Worm (Caenorhabditis elegans): ENCODE data around the gene F46G11.6.

DNA sequence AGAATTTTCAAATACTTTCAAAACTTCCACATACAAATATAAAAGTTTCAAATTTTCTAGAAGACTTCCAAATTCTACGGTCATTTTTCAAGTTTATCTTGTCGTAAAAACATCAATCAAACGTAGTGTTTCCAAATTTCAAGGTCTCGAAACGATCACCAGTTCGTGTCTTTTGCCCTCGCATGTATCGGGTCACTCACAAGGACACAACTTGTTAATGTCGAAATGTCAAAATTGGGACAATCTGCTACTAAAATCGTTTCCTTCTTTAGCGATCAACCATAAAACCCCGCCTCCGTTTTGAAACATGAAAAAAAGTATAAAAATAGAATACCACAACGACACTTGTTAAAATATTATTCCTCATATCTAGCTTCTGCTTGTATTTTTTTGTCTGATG is 17.2 kb downstream of the F46G11.6 start:
- TF ChIP-seq snpc-4 (tag; optimal IDR thresholded peaks at IDR 0.05) (no peak), unc-39 (tag; optimal IDR thresholded peaks at IDR 0.05) (no peak), bed-3 (GFP tag; optimal IDR thresholded peaks at IDR 0.05) (no peak), nhr-12 (tag; optimal IDR thresholded peaks at IDR 0.05) (no peak), nhr-76 (tag; optimal IDR thresholded peaks at IDR 0.05) (no peak), nhr-28 (tag; optimal IDR thresholded peaks at IDR 0.05) (no peak)
